Fruit fly (Drosophila melanogaster) whole organism: ENCODE results near the gene Bub1.

Source experiments
- CG8478 ChIP-seq: fragments of >200 bp; optimal IDR thresholded peaks from 2 replicates; lab custom pipeline; 2018; ENCODE audit warnings: inconsistent platforms
- Dll ChIP-seq: fragments of >200 bp; optimal IDR thresholded peaks from 2 replicates; lab custom pipeline; 2017
- pan ChIP-seq: fragments of >200 bp; optimal IDR thresholded peaks from 2 replicates; lab custom pipeline; 2017
- psq ChIP-seq: fragments of >200 bp; optimal IDR thresholded peaks from 2 replicates; lab custom pipeline; 2017
- usp ChIP-seq: fragments of >200 bp; optimal IDR thresholded peaks from 2 replicates; lab custom pipeline; 2017; ENCODE audit warnings: missing biosample characterization, missing genetic modification characterization, mixed read lengths

DNA sequence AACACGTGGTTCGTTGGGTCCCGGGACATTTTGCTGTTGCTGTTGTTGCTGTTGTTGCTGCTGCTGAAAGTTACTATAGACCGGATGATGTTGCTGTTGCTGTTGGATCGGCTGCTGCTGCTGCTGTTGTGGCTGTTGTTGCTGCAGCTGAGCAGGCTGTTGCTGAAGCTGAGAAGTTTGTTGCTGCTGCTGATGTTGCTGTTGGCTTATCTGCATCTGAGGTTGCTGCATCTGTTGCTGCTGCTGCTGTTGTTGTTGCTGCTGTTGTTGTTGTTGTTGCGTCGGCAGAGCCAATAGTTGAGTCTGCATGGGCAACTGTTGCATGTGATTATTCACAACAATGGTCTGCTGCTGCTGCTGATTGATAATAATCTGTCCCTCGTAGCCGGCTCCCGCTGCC, 42.3 kb downstream of the Bub1 start:
- TF ChIP-seq pan: no peak
- no peak for TF ChIP-seq CG8478 (lab: Kevin White, UChicago)
- no peak for TF ChIP-seq psq (lab: Kevin White, UChicago)
- TF ChIP-seq usp (GFP tag; lab: Kevin White, UChicago): no peak
- no peak for TF ChIP-seq Dll (lab: Kevin White, UChicago)
